Fruit fly (Drosophila melanogaster): Measurements from ENCODE around the gene Pmi.

The Pmi gene

DNA sequence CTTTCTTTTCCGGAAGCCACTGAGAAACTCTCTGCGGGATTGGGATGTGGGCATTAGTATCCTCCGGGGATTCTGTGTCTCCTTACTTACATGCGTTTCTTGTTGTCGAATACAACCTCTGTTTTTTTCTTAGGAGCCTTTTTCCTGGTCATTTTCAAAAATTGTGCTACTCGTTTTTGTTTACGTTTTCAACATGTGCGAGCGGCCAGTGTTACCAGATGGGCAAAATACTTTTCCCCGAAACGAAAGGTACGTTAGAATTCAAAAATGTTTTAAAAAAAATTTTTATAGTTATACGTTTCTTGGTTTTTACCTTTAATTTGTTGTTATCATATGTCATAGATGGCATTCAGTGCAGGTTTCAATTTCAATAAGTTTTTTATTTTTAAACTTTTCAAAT is 2.7 kb upstream of the Pmi start, which contains the start of gene vito (continued):
- TF ChIP-seq CG30431 (GFP tag; optimal IDR thresholded peaks at IDR 0.05), result no peak
- no peak for TF ChIP-seq zfh1 (GFP tag; IDR thresholded peaks at IDR 0.05)
- TF ChIP-seq CG17186 (GFP tag; optimal IDR thresholded peaks at IDR 0.05), result no peak
- no peak for TF ChIP-seq CG10462 (GFP tag; optimal IDR thresholded peaks at IDR 0.05)
- no peak for TF ChIP-seq stc (GFP tag; IDR thresholded peaks at IDR 0.05)
- TF ChIP-seq MESR4 (GFP tag; optimal IDR thresholded peaks at IDR 0.05), result peak; percentile 18
- TF ChIP-seq CG17829 (tag; optimal IDR thresholded peaks at IDR 0.05), result no peak
- no peak for TF ChIP-seq Poxn (GFP tag; IDR thresholded peaks at IDR 0.05)
- TF ChIP-seq CG12071 (GFP tag; optimal IDR thresholded peaks at IDR 0.05), result no peak
- TF ChIP-seq CG2678 (tag; optimal IDR thresholded peaks at IDR 0.05), result no peak
- no peak for TF ChIP-seq cg (GFP tag; optimal IDR thresholded peaks at IDR 0.05)
- no peak for TF ChIP-seq caup (GFP tag; optimal IDR thresholded peaks at IDR 0.05; ENCODE audit: severe bottlenecking)
- TF ChIP-seq CG6689 (GFP tag; IDR thresholded peaks at IDR 0.05), result no peak
- peak; percentile 16 for TF ChIP-seq pzg (GFP tag; optimal IDR thresholded peaks at IDR 0.05)
- TF ChIP-seq CHES-1-like (GFP tag; optimal IDR thresholded peaks at IDR 0.05), result no peak
- no peak for TF ChIP-seq CG4820 (GFP tag; optimal IDR thresholded peaks at IDR 0.05)

DNA sequence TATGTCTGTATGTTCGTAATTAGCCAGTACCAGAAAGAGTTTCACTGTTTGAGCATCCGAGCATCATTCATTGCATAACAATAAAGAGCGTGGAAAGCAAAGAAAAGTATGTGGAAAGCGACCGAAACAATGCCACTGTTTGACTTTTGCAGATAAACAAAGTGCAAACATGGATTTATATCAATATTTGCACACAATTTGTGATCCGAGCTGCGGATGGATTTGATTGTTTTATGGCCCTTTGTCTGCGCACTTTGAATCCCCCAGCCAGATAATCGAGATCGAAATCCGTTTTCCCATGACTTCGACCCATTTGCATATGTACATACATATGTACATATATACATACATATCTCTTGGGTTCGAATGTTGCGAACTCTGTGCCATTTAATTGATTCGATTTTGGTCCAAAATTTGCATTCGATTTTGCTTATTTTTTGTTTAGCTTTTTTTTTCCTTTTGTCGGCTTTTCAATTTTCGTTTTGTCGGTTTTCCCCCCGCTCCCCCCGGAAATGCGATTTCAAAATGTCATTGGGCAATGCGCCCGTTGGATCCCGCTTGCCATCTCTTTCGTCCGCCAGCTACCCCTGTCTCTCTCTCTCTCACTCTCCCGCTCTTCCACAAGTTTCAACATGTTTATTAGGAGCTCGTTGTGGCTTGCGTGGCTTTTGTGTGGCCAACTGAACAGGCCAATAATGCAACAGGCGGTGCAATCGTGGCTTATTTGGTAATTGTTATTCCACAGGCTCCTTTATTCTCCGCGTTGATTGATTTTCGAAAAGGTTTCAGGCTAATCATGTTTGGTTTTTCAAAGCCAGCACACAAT is 5.6 kb downstream of the Pmi start:
- TF ChIP-seq Lhr (GFP tag; optimal IDR thresholded peaks at IDR 0.05) (no peak), crol (GFP tag; IDR thresholded peaks at IDR 0.05) (peak; percentile 39; the same call in 1 of the 2 replicates), scrt (GFP tag; optimal IDR thresholded peaks at IDR 0.05) (no peak), CG9876 (GFP tag; optimal IDR thresholded peaks at IDR 0.05) (no peak), Pdp1 (GFP tag; optimal IDR thresholded peaks at IDR 0.05) (peak in 1 of 2 experiments; percentile 57), hbn (GFP tag; IDR thresholded peaks at IDR 0.05; ENCODE audit: partially characterized antibody) (no peak), Xrp1 (GFP tag; IDR thresholded peaks at IDR 0.05) (peak; percentile 57), CG15696 (tag; optimal IDR thresholded peaks at IDR 0.05) (peak; percentile 22), PHDP (tag; optimal IDR thresholded peaks at IDR 0.05) (peak; percentile 6), Nf-YC (tag; optimal IDR thresholded peaks at IDR 0.05) (peak; percentile 41), sens-2 (GFP tag; IDR thresholded peaks at IDR 0.05) (no peak), Neu2 (GFP tag; optimal IDR thresholded peaks at IDR 0.05; ENCODE audit: borderline replicate concordance) (peak; percentile 2), CG6813 (GFP tag; optimal IDR thresholded peaks at IDR 0.05) (peak; percentile 51), CG1832 (GFP tag; optimal IDR thresholded peaks at IDR 0.05) (peak; percentile 36), p53 (GFP tag; optimal IDR thresholded peaks at IDR 0.05) (peak; percentile 96), fd64A (GFP tag; optimal IDR thresholded peaks at IDR 0.05) (peak; percentile 2), org-1 (GFP tag; optimal IDR thresholded peaks at IDR 0.05) (peak; percentile 11), Nf-YB (GFP tag; optimal IDR thresholded peaks at IDR 0.05) (peak; percentile 34), CG2875 (GFP tag; optimal IDR thresholded peaks at IDR 0.05) (peak; percentile 31), shn (GFP tag; optimal IDR thresholded peaks at IDR 0.05) (no peak), CG15514 (GFP tag; optimal IDR thresholded peaks at IDR 0.05) (no peak), CG12071 (GFP tag; optimal IDR thresholded peaks at IDR 0.05) (peak; percentile 7), slbo (GFP tag; IDR thresholded peaks at IDR 0.05) (0 out of 2 replicates have a peak, but pooled peaks have one; percentile 14), CG10654 (GFP tag; optimal IDR thresholded peaks at IDR 0.05) (no peak), jing (GFP tag; optimal IDR thresholded peaks at IDR 0.05) (no peak), ssp (GFP tag; IDR thresholded peaks at IDR 0.05) (no peak), Ets65A (GFP tag) (peak; percentile 58), CG7963 (GFP tag; IDR thresholded peaks at IDR 0.05; ENCODE audit: partially characterized antibody) (no peak), Vsx1 (GFP tag; optimal IDR thresholded peaks at IDR 0.05) (peak; percentile 1), sens (GFP tag) (peak; percentile 85), CG17359 (tag; optimal IDR thresholded peaks at IDR 0.05) (peak; percentile 17), CG1233 (GFP tag; optimal IDR thresholded peaks at IDR 0.05) (peak; percentile 26), CG9727 (GFP tag; optimal IDR thresholded peaks at IDR 0.05) (peak; percentile 34), Poxn (GFP tag; IDR thresholded peaks at IDR 0.05) (no peak)

Data from whole organism, embryonic.